Worm (Caenorhabditis elegans): ENCODE measurements around the gene F26A1.1.

DNA sequence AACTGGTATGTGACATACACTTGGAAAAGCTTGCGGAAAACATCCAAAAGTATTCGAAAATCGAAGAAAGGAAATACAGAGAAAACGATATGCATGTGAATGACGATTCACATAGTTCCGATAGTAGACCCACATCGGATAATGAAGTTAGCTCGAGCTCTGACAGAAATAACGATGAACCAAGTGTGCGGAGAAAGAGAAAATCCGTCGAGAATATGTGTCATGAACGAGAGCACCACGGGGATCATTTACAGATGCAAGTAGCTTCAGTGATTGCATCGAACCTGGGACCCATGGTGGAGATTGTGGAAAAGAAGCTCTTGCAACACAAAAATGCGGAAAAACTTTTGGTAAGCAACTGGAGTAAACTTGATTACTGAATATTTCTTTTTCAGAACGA is 6.7 kb downstream of the F26A1.1 start:
- no peak for TF ChIP-seq ama-1 (optimal IDR thresholded peaks at IDR 0.05)
- no peak for TF ChIP-seq pha-4 (tag; optimal IDR thresholded peaks at IDR 0.05)
- no peak for TF ChIP-seq nhr-11 (tag; optimal IDR thresholded peaks at IDR 0.05)
